Worm (Caenorhabditis elegans) whole organism, L1 larva: ENCODE measurements around the gene Y44A6C.2.

Experiments
- ama-1 ChIP-seq: fragments of 150-350 bp; optimal IDR thresholded peaks from 2 replicates; lab custom pipeline; 2014
- elt-3 ChIP-seq, 6 experiments: fragments of 150-350 bp in 1 of 6; sonication (generic microtip); optimal IDR thresholded peaks; 2 replicates each; lab custom pipeline; 2017 to 2018; ENCODE audit warnings: missing biosample characterization in 6 of 6, missing genetic modification characterization in 6 of 6, inconsistent platforms in 1 of 6
- fkh-10 ChIP-seq: sonication (generic microtip); optimal IDR thresholded peaks from 2 replicates; lab custom pipeline; 2017; ENCODE audit warnings: missing biosample characterization, missing genetic modification reagents, missing genetic modification characterization
- fkh-4 ChIP-seq: sonication (generic microtip); optimal IDR thresholded peaks from 2 replicates; lab custom pipeline; 2016; ENCODE audit warnings: missing compliant biosample characterization, missing genetic modification characterization, borderline replicate concordance
- fos-1 ChIP-seq: fragments of 150-350 bp; optimal IDR thresholded peaks from 2 replicates; lab custom pipeline; 2014; ENCODE audit warnings: missing biosample characterization, missing genetic modification characterization
- nhr-12 ChIP-seq: sonication (generic microtip); optimal IDR thresholded peaks from 2 replicates; lab custom pipeline; 2017; ENCODE audit warnings: missing biosample characterization, missing genetic modification characterization
- nhr-28 ChIP-seq: fragments of 150-350 bp; optimal IDR thresholded peaks from 2 replicates; lab custom pipeline; 2014; ENCODE audit warnings: missing biosample characterization, missing genetic modification characterization
- pag-3 ChIP-seq: sonication (generic microtip); optimal IDR thresholded peaks from 2 replicates; lab custom pipeline; 2017; ENCODE audit warnings: missing genetic modification characterization, mild to moderate bottlenecking, missing compliant biosample characterization, antibody characterized with exemption, borderline replicate concordance; ENCODE audit not compliant: insufficient read depth
- skn-1 ChIP-seq: fragments of 150-350 bp; optimal IDR thresholded peaks from 2 replicates; lab custom pipeline; 2014; ENCODE audit warnings: missing biosample characterization, missing genetic modification characterization
- snpc-4 ChIP-seq: fragments of 150-350 bp; optimal IDR thresholded peaks from 2 replicates; lab custom pipeline; 2014; ENCODE audit warnings: missing biosample characterization, missing genetic modification characterization
- tbx-2 ChIP-seq: sonication (generic microtip); optimal IDR thresholded peaks from 2 replicates; lab custom pipeline; 2016; ENCODE audit warnings: missing genetic modification characterization, missing compliant biosample characterization
- unc-62 ChIP-seq: fragments of 150-350 bp; optimal IDR thresholded peaks from 2 replicates; lab custom pipeline; 2014; ENCODE audit warnings: missing biosample characterization, missing genetic modification reagents, missing genetic modification characterization
- zag-1 ChIP-seq: fragments of 150-350 bp; optimal IDR thresholded peaks from 2 replicates; lab custom pipeline; 2014; ENCODE audit warnings: missing biosample characterization, missing genetic modification characterization

DNA sequence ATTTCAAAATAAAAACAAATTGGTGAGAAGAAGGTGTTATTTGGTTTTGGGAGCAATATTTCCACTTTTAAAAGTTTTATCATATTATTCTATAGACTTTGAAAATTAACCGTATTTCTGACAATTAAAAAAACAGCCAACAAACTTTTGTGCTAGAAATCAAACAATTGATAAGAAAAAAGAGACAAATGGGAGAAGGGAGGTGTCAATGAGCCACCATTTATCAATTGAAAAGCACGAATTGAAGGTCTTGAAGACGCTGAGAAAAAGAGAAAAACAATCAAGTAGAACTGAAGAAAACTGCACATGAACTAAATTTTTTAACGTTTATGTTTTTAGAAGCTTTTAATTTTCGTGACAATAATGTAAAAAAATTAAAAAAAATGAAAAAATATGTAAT, 48.8 kb downstream of the Y44A6C.2 start:
- TF ChIP-seq unc-62 (GFP tag; lab: Kevin White, UChicago), result no peak
- TF ChIP-seq nhr-12 (tag; lab: Kevin White, UChicago), result no peak
- TF ChIP-seq fkh-4 (tag; lab: Kevin White, UChicago), result no peak
- no peak for TF ChIP-seq elt-3 (tag; optimal IDR thresholded peaks at IDR 0.05; lab: Kevin White, UChicago)
- TF ChIP-seq nhr-28 (tag; lab: Kevin White, UChicago), result no peak
- TF ChIP-seq zag-1, result no peak
- no peak for TF ChIP-seq fkh-10
- TF ChIP-seq pag-3 (tag; lab: Kevin White, UChicago), result no peak
- no peak for TF ChIP-seq fos-1 (tag; lab: Kevin White, UChicago)
- no peak for TF ChIP-seq skn-1 (tag; lab: Kevin White, UChicago)
- TF ChIP-seq tbx-2, result no peak
- TF ChIP-seq snpc-4 (tag; lab: Kevin White, UChicago), result no peak
- TF ChIP-seq ama-1, result no peak
